Worm (Caenorhabditis elegans) whole organism, L4 larva: ENCODE data around the gene Y45G5AM.3.
"Not testable (repeated sequence)": the region's sequence is repeated elsewhere in the genome, so short reads cannot be mapped to it uniquely, and the experiment has no call there.

Experiments used
- Y48G9A.11 ChIP-seq: fragments of 200-800 bp; sonication (Bioruptor generic); IDR thresholded peaks from 2 replicates; pipeline ENCODE4 v1.3.6; 2022; ENCODE audit warnings: missing genetic modification reagents, missing genetic modification characterization, missing compliant biosample characterization
- aha-1 ChIP-seq: fragments of 150-350 bp; peaks from one replicate; lab custom pipeline; 2014; ENCODE audit warnings: missing biosample characterization, missing genetic modification characterization
- arid-1 ChIP-seq: fragments of 200-800 bp; sonication (Bioruptor generic); conservative IDR thresholded peaks from 2 replicates; pipeline ENCODE4 v1.3.6; 2022; ENCODE audit warnings: missing genetic modification reagents, missing genetic modification characterization, missing compliant biosample characterization
- attf-4 ChIP-seq: sonication (generic microtip); optimal IDR thresholded peaks from 3 replicates; lab custom pipeline; 2017; ENCODE audit warnings: missing biosample characterization, missing genetic modification characterization
- ces-1 ChIP-seq: fragments of 150-350 bp; sonication (generic microtip); optimal IDR thresholded peaks from 4 replicates; lab custom pipeline; 2014; ENCODE audit warnings: missing biosample characterization, missing genetic modification reagents, missing genetic modification characterization
- ctbp-1 ChIP-seq: fragments of 200-800 bp; sonication (Bioruptor generic); IDR thresholded peaks from 2 replicates; pipeline ENCODE4 v1.3.6; 2022; ENCODE audit warnings: missing genetic modification reagents, missing genetic modification characterization, missing compliant biosample characterization
- fkh-10 ChIP-seq: fragments of 150-350 bp; optimal IDR thresholded peaks from 2 replicates; lab custom pipeline; 2014; ENCODE audit warnings: missing biosample characterization, missing genetic modification reagents, missing genetic modification characterization
- hlh-11 ChIP-seq: fragments of 200-800 bp; sonication (Bioruptor generic); optimal IDR thresholded peaks from 2 replicates; lab custom pipeline; 2018; ENCODE audit warnings: mild to moderate bottlenecking, missing genetic modification characterization, missing compliant biosample characterization
- mdt-29 ChIP-seq: fragments of 200-800 bp; sonication (Bioruptor generic); IDR thresholded peaks from 2 replicates; pipeline ENCODE4 v1.3.6; 2022; ENCODE audit warnings: missing genetic modification reagents, missing genetic modification characterization, missing compliant biosample characterization
- nhr-42 ChIP-seq: fragments of 200-800 bp; sonication (Bioruptor generic); IDR thresholded peaks from 2 replicates; pipeline ENCODE4 v1.3.6; 2022; ENCODE audit warnings: missing genetic modification characterization, missing compliant biosample characterization
- nhr-6 ChIP-seq: fragments of 150-350 bp; optimal IDR thresholded peaks from 2 replicates; lab custom pipeline; 2014; ENCODE audit warnings: missing biosample characterization, missing genetic modification characterization

Y45G5AM.3 gene

DNA sequence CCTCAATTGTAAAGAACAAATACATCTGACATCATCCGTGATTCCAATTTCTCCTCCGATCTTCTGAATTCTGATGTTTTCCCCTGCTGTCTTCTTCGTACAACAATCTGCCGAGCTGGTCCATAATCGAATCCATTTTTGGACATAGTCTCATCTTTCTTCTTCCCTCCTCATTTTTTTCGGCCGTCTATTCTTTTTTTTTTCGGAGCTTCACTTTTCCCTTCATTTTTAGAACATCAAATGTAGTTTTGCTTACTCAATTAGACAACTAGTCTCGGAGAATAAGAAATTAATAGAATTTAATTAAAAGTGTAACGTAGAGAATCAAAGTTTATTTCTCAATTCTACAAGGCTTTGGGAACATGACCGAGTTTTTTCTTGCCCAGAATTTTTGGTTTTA, 47.2 kb downstream of the Y45G5AM.3 start:
- TF ChIP-seq mdt-29 (GFP tag; lab: Robert Waterston, UW) (no peak), aha-1 (tag; lab: Kevin White, UChicago) (peak; percentile 20), ctbp-1 (GFP tag; lab: Robert Waterston, UW) (0 out of 2 replicates have a peak, but pooled peaks have one; percentile 25), fkh-10 (peak; percentile 91), nhr-42 (no peak), attf-4 (no peak), ces-1 (GFP tag; lab: Kevin White, UChicago) (peak; percentile 31), arid-1 (GFP tag; lab: Robert Waterston, UW) (no peak)

DNA sequence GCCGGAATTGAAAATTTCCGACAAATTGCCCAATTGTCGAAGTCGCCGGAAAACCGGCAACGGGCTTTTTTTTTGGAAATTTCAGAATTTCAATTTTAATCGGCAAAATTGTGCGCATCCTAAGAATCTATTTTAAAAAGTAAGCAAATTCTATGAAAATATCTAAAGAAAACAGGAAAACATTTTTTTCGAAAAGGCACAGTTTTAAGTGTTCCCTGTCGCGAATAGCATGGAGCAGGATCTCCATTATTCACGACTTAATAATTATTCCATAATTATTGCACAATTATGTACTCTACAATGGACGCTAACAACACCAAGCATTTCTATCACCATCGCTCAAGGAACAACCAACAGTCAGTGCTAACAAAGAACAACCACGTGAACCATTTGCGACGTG, 51.5 kb downstream of the Y45G5AM.3 start, which contains the start of gene H43I07.4:
H43I07.4 (plus strand) TSS at position 301 of the 400 bp plus-strand sequence.
- TF ChIP-seq hlh-11 (tag; lab: Kevin White, UChicago); nhr-6 (tag; lab: Kevin White, UChicago); Y48G9A.11 (GFP tag; lab: Robert Waterston, UW): not testable (repeated sequence)
